Fruit fly (Drosophila melanogaster): Measurements from ENCODE around the gene CG15548.

DNA sequence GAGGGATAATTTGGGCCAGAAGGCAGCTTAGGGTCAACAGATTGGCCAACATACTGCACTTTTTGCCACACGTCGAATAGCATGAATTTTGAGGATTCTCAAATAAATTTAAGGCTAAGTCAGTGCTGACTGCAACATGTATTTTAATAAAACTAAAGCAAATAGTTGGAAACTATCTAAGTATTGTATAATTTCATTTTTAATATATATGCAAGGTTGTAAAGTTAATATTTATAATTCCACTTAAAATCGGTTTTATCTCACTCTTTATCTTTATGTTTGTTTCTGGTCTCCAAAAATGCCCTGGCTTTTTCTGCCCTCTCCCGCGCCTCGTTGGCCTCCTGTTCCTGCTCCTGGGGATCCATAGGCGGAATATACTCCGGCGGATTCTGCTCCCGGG lies 23.1 kb upstream of the CG15548 start, which contains the start of gene CG15549:
- TF ChIP-seq CG1620 (GFP tag; optimal IDR thresholded peaks at IDR 0.05): no peak
- no peak for TF ChIP-seq CG7101 (tag; optimal IDR thresholded peaks at IDR 0.05)
- TF ChIP-seq CG12768 (GFP tag; optimal IDR thresholded peaks at IDR 0.05): no peak
- no peak for TF ChIP-seq tj (GFP tag; optimal IDR thresholded peaks at IDR 0.05)
